Worm (Caenorhabditis elegans) whole organism, young adult: ENCODE measurements around the gene osm-1.
A peak's percentile ranks its signal among the peaks of the same experiment; 100 is the strongest.

Experiments used
- B0261.1 ChIP-seq: sonication (generic microtip); optimal IDR thresholded peaks from 2 replicates; lab custom pipeline; 2016; ENCODE audit warnings: mild to moderate bottlenecking, missing genetic modification characterization, moderate library complexity, missing compliant biosample characterization
- C06A6.2 ChIP-seq: fragments of 200-800 bp; sonication (Bioruptor generic); conservative IDR thresholded peaks from 2 replicates; pipeline ENCODE4 v1.3.6; 2022; ENCODE audit warnings: missing genetic modification characterization, missing compliant biosample characterization
- F10E7.11 ChIP-seq: sonication (generic microtip); optimal IDR thresholded peaks from 2 replicates; lab custom pipeline; 2017; ENCODE audit warnings: mild to moderate bottlenecking, missing genetic modification characterization, moderate library complexity, missing compliant biosample characterization
- F33H1.4 ChIP-seq: fragments of 200-800 bp; sonication (Bioruptor generic); IDR thresholded peaks from 2 replicates; pipeline ENCODE4 v1.3.6; 2022; ENCODE audit warnings: missing genetic modification reagents, missing genetic modification characterization, missing compliant biosample characterization
- F57C9.4 ChIP-seq: sonication (generic microtip); optimal IDR thresholded peaks from 2 replicates; lab custom pipeline; 2017; ENCODE audit warnings: mild to moderate bottlenecking, missing genetic modification characterization, missing compliant biosample characterization
- Y53F4B.3 ChIP-seq: fragments of 200-800 bp; sonication (Bioruptor generic); IDR thresholded peaks from 2 replicates; pipeline ENCODE4 v1.3.6; 2022; ENCODE audit warnings: missing genetic modification reagents, missing genetic modification characterization, missing compliant biosample characterization
- Y67H2A.10 ChIP-seq: fragments of 200-800 bp; sonication (Bioruptor generic); conservative IDR thresholded peaks from 2 replicates; pipeline ENCODE4 v1.3.6; 2022; ENCODE audit warnings: missing genetic modification reagents, missing genetic modification characterization, missing compliant biosample characterization
- aptf-3 ChIP-seq: fragments of 200-800 bp; sonication (Bioruptor generic); IDR thresholded peaks from 2 replicates; pipeline ENCODE4 v1.3.6; 2022; ENCODE audit warnings: missing genetic modification characterization, missing compliant biosample characterization
- atf-7 ChIP-seq: sonication (generic microtip); optimal IDR thresholded peaks from 2 replicates; lab custom pipeline; 2017; ENCODE audit warnings: mild to moderate bottlenecking, missing genetic modification characterization, missing compliant biosample characterization
- athp-1 ChIP-seq: sonication (generic microtip); optimal IDR thresholded peaks from 2 replicates; lab custom pipeline; 2017; ENCODE audit warnings: mild to moderate bottlenecking, missing genetic modification characterization, missing compliant biosample characterization
- bed-1 ChIP-seq: fragments of 200-800 bp; sonication (Bioruptor generic); IDR thresholded peaks from 2 replicates; pipeline ENCODE4 v1.3.6; 2022; ENCODE audit warnings: missing genetic modification reagents, missing genetic modification characterization, missing compliant biosample characterization
- cebp-2 ChIP-seq: fragments of 200-800 bp; sonication (Bioruptor generic); IDR thresholded peaks from 2 replicates; pipeline ENCODE4 v1.3.6; 2022; ENCODE audit warnings: missing genetic modification characterization, missing compliant biosample characterization
- ceh-100 ChIP-seq: fragments of 200-800 bp; sonication (Bioruptor generic); IDR thresholded peaks from 2 replicates; pipeline ENCODE4 v1.3.6; 2022; ENCODE audit warnings: missing genetic modification reagents, missing genetic modification characterization, missing compliant biosample characterization
- ceh-58 ChIP-seq: fragments of 200-800 bp; sonication (Bioruptor generic); IDR thresholded peaks from 2 replicates; pipeline ENCODE4 v1.3.6; 2022; ENCODE audit warnings: missing genetic modification characterization, missing compliant biosample characterization
- ceh-91 ChIP-seq: fragments of 200-800 bp; sonication (Bioruptor generic); IDR thresholded peaks from 2 replicates; pipeline ENCODE4 v1.3.6; 2022; ENCODE audit warnings: missing genetic modification reagents, missing genetic modification characterization, missing compliant biosample characterization
- chd-7 ChIP-seq: sonication (generic microtip); optimal IDR thresholded peaks from 2 replicates; lab custom pipeline; 2016; ENCODE audit warnings: mild to moderate bottlenecking, missing genetic modification characterization, moderate library complexity, missing compliant biosample characterization
- die-1 ChIP-seq: sonication (generic microtip); optimal IDR thresholded peaks from 2 replicates; lab custom pipeline; 2016; ENCODE audit warnings: missing genotype, mild to moderate bottlenecking, missing genetic modification characterization, missing compliant biosample characterization
- dox-1 ChIP-seq: fragments of 200-800 bp; sonication (Bioruptor generic); IDR thresholded peaks from 2 replicates; pipeline ENCODE4 v1.3.6; 2022; ENCODE audit warnings: missing genetic modification reagents, missing genetic modification characterization, missing compliant biosample characterization
- dpl-1 ChIP-seq: fragments of 150-350 bp; optimal IDR thresholded peaks from 2 replicates; lab custom pipeline; 2014; ENCODE audit warnings: missing biosample characterization, missing genetic modification reagents, missing genetic modification characterization
- egl-44 ChIP-seq: fragments of 200-800 bp; sonication (Bioruptor generic); IDR thresholded peaks from 2 replicates; pipeline ENCODE4 v1.3.6; 2022; ENCODE audit warnings: missing genetic modification reagents, missing genetic modification characterization, missing compliant biosample characterization
- ekl-4 ChIP-seq: fragments of 200-800 bp; sonication (Bioruptor generic); IDR thresholded peaks from 2 replicates; pipeline ENCODE4 v1.3.6; 2022; ENCODE audit warnings: missing genetic modification reagents, missing genetic modification characterization, missing compliant biosample characterization
- gei-17 ChIP-seq: fragments of 200-800 bp; sonication (Bioruptor generic); optimal IDR thresholded peaks from 2 replicates; lab custom pipeline; 2018; ENCODE audit warnings: mild to moderate bottlenecking, missing genetic modification characterization, missing compliant biosample characterization
- him-1 ChIP-seq: sonication (generic microtip); optimal IDR thresholded peaks from 2 replicates; lab custom pipeline; 2016; ENCODE audit warnings: missing genotype, missing genetic modification reagents, missing genetic modification characterization, missing compliant biosample characterization
- hlh-26 ChIP-seq: fragments of 200-800 bp; sonication (Bioruptor generic); conservative IDR thresholded peaks from 2 replicates; pipeline ENCODE4 v1.3.6; 2022; ENCODE audit warnings: missing genetic modification reagents, missing genetic modification characterization, missing compliant biosample characterization
- lin-54 ChIP-seq: fragments of 200-800 bp; sonication (Bioruptor generic); optimal IDR thresholded peaks from 2 replicates; lab custom pipeline; 2018; ENCODE audit warnings: mild to moderate bottlenecking, missing genetic modification characterization, missing compliant biosample characterization
- lir-1 ChIP-seq: fragments of 200-800 bp; sonication (Bioruptor generic); conservative IDR thresholded peaks from 2 replicates; pipeline ENCODE4 v1.3.6; 2022; ENCODE audit warnings: missing genetic modification reagents, missing genetic modification characterization, missing compliant biosample characterization
- lsy-27 ChIP-seq: sonication (generic microtip); optimal IDR thresholded peaks from 2 replicates; lab custom pipeline; 2017; ENCODE audit warnings: missing genetic modification characterization, mild to moderate bottlenecking, missing compliant biosample characterization, antibody characterized with exemption, missing genotype, borderline replicate concordance; ENCODE audit not compliant: insufficient read depth
- madf-10 ChIP-seq: sonication (generic microtip); optimal IDR thresholded peaks from 2 replicates; lab custom pipeline; 2016; ENCODE audit warnings: mild to moderate bottlenecking, missing genetic modification characterization, missing compliant biosample characterization
- madf-8 ChIP-seq: fragments of 200-800 bp; sonication (Bioruptor generic); conservative IDR thresholded peaks from 2 replicates; pipeline ENCODE4 v1.3.6; 2022; ENCODE audit warnings: missing genetic modification reagents, missing genetic modification characterization, missing compliant biosample characterization
- nfyb-1 ChIP-seq: fragments of 200-800 bp; sonication (Bioruptor generic); IDR thresholded peaks from 2 replicates; pipeline ENCODE4 v1.3.6; 2022; ENCODE audit warnings: missing genetic modification reagents, missing genetic modification characterization, missing compliant biosample characterization
- nhr-120 ChIP-seq: fragments of 200-800 bp; sonication (Bioruptor generic); IDR thresholded peaks from 2 replicates; pipeline ENCODE4 v1.3.6; 2022; ENCODE audit warnings: missing genetic modification characterization, missing compliant biosample characterization
- nhr-27 ChIP-seq: fragments of 200-800 bp; sonication (Bioruptor generic); optimal IDR thresholded peaks from 2 replicates; lab custom pipeline; 2018; ENCODE audit warnings: mild to moderate bottlenecking, missing genetic modification characterization, moderate library complexity, missing compliant biosample characterization
- nhr-80 ChIP-seq: sonication (generic microtip); optimal IDR thresholded peaks from 2 replicates; lab custom pipeline; 2016; ENCODE audit warnings: missing genetic modification characterization, missing compliant biosample characterization
- nhr-90 ChIP-seq: sonication (generic microtip); optimal IDR thresholded peaks from 2 replicates; lab custom pipeline; 2016; ENCODE audit warnings: missing genotype, mild to moderate bottlenecking, missing genetic modification characterization, missing compliant biosample characterization
- rcor-1 ChIP-seq: fragments of 200-800 bp; sonication (Bioruptor generic); IDR thresholded peaks from 2 replicates; pipeline ENCODE4 v1.3.6; 2022; ENCODE audit warnings: missing genetic modification reagents, missing genetic modification characterization, missing compliant biosample characterization
- rec-8 ChIP-seq, 2 experiments: sonication (generic microtip); optimal IDR thresholded peaks; 2 replicates each; lab custom pipeline; 2016; ENCODE audit warnings: mild to moderate bottlenecking in 2 of 2, missing genetic modification characterization in 2 of 2, missing genetic modification reagents in 2 of 2, missing genotype in 2 of 2, missing biosample characterization in 1 of 2, missing compliant biosample characterization in 1 of 2, moderate library complexity in 1 of 2
- repo-1 ChIP-seq: sonication (generic microtip); optimal IDR thresholded peaks from 2 replicates; lab custom pipeline; 2017; ENCODE audit warnings: mild to moderate bottlenecking, missing genetic modification characterization, missing compliant biosample characterization
- snpc-3.4 ChIP-seq: sonication (generic microtip); optimal IDR thresholded peaks from 2 replicates; lab custom pipeline; 2017; ENCODE audit warnings: missing genetic modification characterization, mild to moderate bottlenecking, missing compliant biosample characterization, antibody characterized with exemption, moderate library complexity, missing genotype, missing genetic modification reagents
- snpc-4 ChIP-seq, 5 experiments: fragments of 150-350 bp in 1 of 5; sonication (generic microtip) in 4 of 5; optimal IDR thresholded peaks; 2 replicates each; lab custom pipeline; 2014 to 2018; ENCODE audit warnings: missing genetic modification characterization in 5 of 5, missing biosample characterization in 3 of 5, antibody characterized with exemption in 2 of 5, mild to moderate bottlenecking in 2 of 5, missing compliant biosample characterization in 2 of 5, missing genotype in 2 of 5, moderate library complexity in 2 of 5, missing genetic modification reagents in 1 of 5
- somi-1 ChIP-seq: fragments of 200-800 bp; sonication (Bioruptor generic); optimal IDR thresholded peaks from 2 replicates; lab custom pipeline; 2018; ENCODE audit warnings: mild to moderate bottlenecking, missing genetic modification characterization, missing compliant biosample characterization
- unc-62 ChIP-seq: fragments of 150-350 bp; optimal IDR thresholded peaks from 2 replicates; lab custom pipeline; 2014; ENCODE audit warnings: missing biosample characterization, missing genetic modification reagents, missing genetic modification characterization
- xnd-1 ChIP-seq: sonication (generic microtip); optimal IDR thresholded peaks from 2 replicates; lab custom pipeline; 2016; ENCODE audit warnings: missing genotype, missing genetic modification reagents, missing genetic modification characterization, missing compliant biosample characterization
- zfh-2 ChIP-seq: fragments of 200-800 bp; sonication (Bioruptor generic); conservative IDR thresholded peaks from 2 replicates; pipeline ENCODE4 v1.3.6; 2022; ENCODE audit warnings: missing genetic modification reagents, missing genetic modification characterization, missing compliant biosample characterization
- ztf-25 ChIP-seq: fragments of 200-800 bp; sonication (Bioruptor generic); IDR thresholded peaks from 2 replicates; pipeline ENCODE4 v1.3.6; 2022; ENCODE audit warnings: missing genetic modification reagents, missing genetic modification characterization, missing compliant biosample characterization
- ztf-6 ChIP-seq: fragments of 200-800 bp; sonication (Bioruptor generic); IDR thresholded peaks from 2 replicates; pipeline ENCODE4 v1.3.6; 2022; ENCODE audit warnings: missing genetic modification reagents, missing genetic modification characterization, missing compliant biosample characterization

The osm-1 gene

ce11 chrX:16579303-16579795, 38.9 kb downstream of the osm-1 start, which contains the start of gene ser-1:
ser-1 (plus strand) TSS chrX:16579745.
- peak; percentile 65 for TF ChIP-seq zfh-2
- no peak for TF ChIP-seq snpc-4 (GFP tag; optimal IDR thresholded peaks at IDR 0.05; lab: Kevin White, UChicago)
- TF ChIP-seq snpc-4 (tag; optimal IDR thresholded peaks at IDR 0.05; lab: Kevin White, UChicago), result no peak

- no peak for TF ChIP-seq dox-1
- no peak for TF ChIP-seq F10E7.11
- TF ChIP-seq aptf-3, result no peak
- no peak for TF ChIP-seq egl-44 (GFP tag; lab: Robert Waterston, UW)
- TF ChIP-seq F33H1.4 (GFP tag; lab: Robert Waterston, UW), result no peak
- no peak for TF ChIP-seq madf-8 (GFP tag; lab: Robert Waterston, UW)
- TF ChIP-seq somi-1 (GFP tag; lab: Kevin White, UChicago), result no peak
- no peak for TF ChIP-seq nhr-90 (tag; lab: Kevin White, UChicago)
- TF ChIP-seq lir-1, result no peak
- no peak for TF ChIP-seq ceh-91 (GFP tag; lab: Robert Waterston, UW)
- TF ChIP-seq die-1 (tag; lab: Kevin White, UChicago), result no peak
Observed at ce11 chrX:16588102-16588501, 47.6 kb downstream of the osm-1 start.

- no peak for TF ChIP-seq nfyb-1 (GFP tag; lab: Robert Waterston, UW)
- no peak for TF ChIP-seq repo-1 (tag; lab: Kevin White, UChicago)
- TF ChIP-seq die-1 (tag; lab: Kevin White, UChicago), result peak; percentile 60
- no peak for TF ChIP-seq nhr-120 (GFP tag; lab: Robert Waterston, UW)
- no peak for TF ChIP-seq nhr-80
- peak; percentile 65 for TF ChIP-seq snpc-3.4 (tag; lab: Kevin White, UChicago)
- TF ChIP-seq Y67H2A.10 (GFP tag; lab: Robert Waterston, UW), result no peak
- no peak for TF ChIP-seq hlh-26 (GFP tag; lab: Robert Waterston, UW)
- no peak for TF ChIP-seq Y53F4B.3 (GFP tag; lab: Robert Waterston, UW)
- TF ChIP-seq him-1 (tag; lab: Kevin White, UChicago), result peak; percentile 58
- TF ChIP-seq unc-62, result no peak
- TF ChIP-seq C06A6.2 (GFP tag; lab: Robert Waterston, UW), result no peak
- peak; percentile 62 for TF ChIP-seq lsy-27 (tag; lab: Kevin White, UChicago)
- TF ChIP-seq F57C9.4, result no peak
- TF ChIP-seq nhr-90 (tag; lab: Kevin White, UChicago), result peak; percentile 33
- no peak for TF ChIP-seq ceh-100 (GFP tag; lab: Robert Waterston, UW)
- TF ChIP-seq ekl-4, result peak; percentile 24; the same call in 1 of the 2 replicates
- peak; percentile 64 for TF ChIP-seq B0261.1
- TF ChIP-seq madf-10 (tag; lab: Kevin White, UChicago), result no peak
- no peak for TF ChIP-seq atf-7 (tag; lab: Kevin White, UChicago)
- no peak for TF ChIP-seq xnd-1 (tag; lab: Kevin White, UChicago)
- TF ChIP-seq chd-7 (tag; lab: Kevin White, UChicago), result peak; percentile 23
- TF ChIP-seq nhr-27 (tag; lab: Kevin White, UChicago), result no peak
- no peak for TF ChIP-seq bed-1
- peak; percentile 0 for TF ChIP-seq dpl-1
- peak; percentile 60; the same call in 1 of the 2 replicates for TF ChIP-seq ztf-25 (GFP tag; lab: Robert Waterston, UW)
- no peak for TF ChIP-seq athp-1 (tag; lab: Kevin White, UChicago)
- no peak for TF ChIP-seq rcor-1 (GFP tag; lab: Robert Waterston, UW)
- TF ChIP-seq cebp-2 (GFP tag; lab: Robert Waterston, UW), result 0 out of 2 replicates have a peak, but pooled peaks have one; percentile 39
- no peak for TF ChIP-seq ztf-6 (GFP tag; lab: Robert Waterston, UW)
- no peak for TF ChIP-seq ceh-58 (GFP tag; lab: Robert Waterston, UW)
- TF ChIP-seq gei-17, result no peak
- TF ChIP-seq rec-8 (tag; optimal IDR thresholded peaks at IDR 0.05; lab: Kevin White, UChicago), result no peak
- no peak for TF ChIP-seq ceh-91 (GFP tag; lab: Robert Waterston, UW)
- TF ChIP-seq lin-54 (GFP tag; lab: Kevin White, UChicago), result no peak
Observed at ce11 chrX:16590230-16590629, 49.8 kb downstream of the osm-1 start.
